Fruit fly (Drosophila melanogaster): ENCODE data around the gene CG4617.

CG4617 gene

dm6 chrX:7097859-7098303 is 6.4 kb downstream of the CG4617 start, which contains the start of gene Sxl (continued):
- TF ChIP-seq Sry-δ (GFP tag; optimal IDR thresholded peaks at IDR 0.05) (peak; percentile 61), chinmo (GFP tag; IDR thresholded peaks at IDR 0.05; ENCODE audit: partially characterized antibody) (0 out of 4 replicates have a peak, but pooled peaks have one; percentile 62), sqz (GFP tag; optimal IDR thresholded peaks at IDR 0.05) (no peak), Oli (tag; optimal IDR thresholded peaks at IDR 0.05) (no peak), mld (GFP tag; IDR thresholded peaks at IDR 0.05; ENCODE audit: partially characterized antibody) (no peak), CG4282 (GFP tag; optimal IDR thresholded peaks at IDR 0.05) (no peak), MTF-1 (GFP tag; optimal IDR thresholded peaks at IDR 0.05; ENCODE audit: borderline replicate concordance) (no peak), Usf (GFP tag; optimal IDR thresholded peaks at IDR 0.05) (no peak), CrebB (tag; optimal IDR thresholded peaks at IDR 0.05) (peak; percentile 51), CG15073 (GFP tag; optimal IDR thresholded peaks at IDR 0.05) (no peak), CG4424 (GFP tag; optimal IDR thresholded peaks at IDR 0.05) (no peak), Optix (GFP tag; IDR thresholded peaks at IDR 0.05) (no peak), CG17612 (GFP tag; IDR thresholded peaks at IDR 0.05) (no peak), YL-1 (GFP tag; optimal IDR thresholded peaks at IDR 0.05) (peak; percentile 49), CG30020 (tag; optimal IDR thresholded peaks at IDR 0.05) (no peak), Trl (optimal IDR thresholded peaks at IDR 0.05) (no peak), Trl (GFP tag; optimal IDR thresholded peaks at IDR 0.05) (no peak), otp (GFP tag; IDR thresholded peaks at IDR 0.05) (no peak), CG7556 (GFP tag; optimal IDR thresholded peaks at IDR 0.05) (no peak), Doc3 (GFP tag; IDR thresholded peaks at IDR 0.05; ENCODE audit: partially characterized antibody) (no peak), CG31388 (GFP tag; optimal IDR thresholded peaks at IDR 0.05) (no peak), jumu (GFP tag; optimal IDR thresholded peaks at IDR 0.05) (peak; percentile 20), CG7928 (GFP tag; optimal IDR thresholded peaks at IDR 0.05) (no peak), ttk (GFP tag; IDR thresholded peaks at IDR 0.05) (no peak), CG17328 (GFP tag; IDR thresholded peaks at IDR 0.05) (peak; percentile 27; the same call in 1 of the 2 replicates), sr (GFP tag; IDR thresholded peaks at IDR 0.05) (no peak), cato (GFP tag; optimal IDR thresholded peaks at IDR 0.05; ENCODE audit: borderline replicate concordance) (no peak), Fer3 (tag; optimal IDR thresholded peaks at IDR 0.05) (peak; percentile 34), CG8765 (GFP tag; IDR thresholded peaks at IDR 0.05) (no peak), CG12071 (GFP tag; optimal IDR thresholded peaks at IDR 0.05) (no peak), Dad (GFP tag; optimal IDR thresholded peaks at IDR 0.05) (peak; percentile 6), CG8478 (optimal IDR thresholded peaks at IDR 0.05) (no peak), nmo (GFP tag; optimal IDR thresholded peaks at IDR 0.05) (peak; percentile 43), D19B (GFP tag; optimal IDR thresholded peaks at IDR 0.05) (no peak), repo (GFP tag; optimal IDR thresholded peaks at IDR 0.05) (peak; percentile 29), trh (GFP tag; optimal IDR thresholded peaks at IDR 0.05) (no peak), shn (GFP tag; optimal IDR thresholded peaks at IDR 0.05) (no peak), CG17829 (tag; optimal IDR thresholded peaks at IDR 0.05) (peak; percentile 69), CG14710 (tag; optimal IDR thresholded peaks at IDR 0.05) (peak; percentile 81), Rx (GFP tag; IDR thresholded peaks at IDR 0.05) (no peak), CG18619 (GFP tag; optimal IDR thresholded peaks at IDR 0.05) (no peak), pan (optimal IDR thresholded peaks at IDR 0.05) (no peak), pan (GFP tag; optimal IDR thresholded peaks at IDR 0.05 in 1 of 2, IDR thresholded peaks at IDR 0.05 in 1 of 2) (no peak), h (optimal IDR thresholded peaks at IDR 0.05) (no peak), fd102C (GFP tag; optimal IDR thresholded peaks at IDR 0.05) (peak; percentile 16), eve (GFP tag; optimal IDR thresholded peaks at IDR 0.05) (no peak), CG6765 (GFP tag; optimal IDR thresholded peaks at IDR 0.05) (peak; percentile 18), B-H2 (GFP tag; optimal IDR thresholded peaks at IDR 0.05) (peak; percentile 15), abd-A (tag; optimal IDR thresholded peaks at IDR 0.05) (peak; percentile 57), p53 (GFP tag; optimal IDR thresholded peaks at IDR 0.05) (peak; percentile 66), bab2 (GFP tag; optimal IDR thresholded peaks at IDR 0.05) (no peak), CG11398 (GFP tag; optimal IDR thresholded peaks at IDR 0.05) (no peak), CG32532 (GFP tag; IDR thresholded peaks at IDR 0.05) (peak; percentile 44; the same call in 1 of the 2 replicates)

Measured in whole organism, embryonic.